Fruit fly (Drosophila melanogaster) whole organism, prepupa: ENCODE data around the gene Dysb.

Source experiments
- CG10669 ChIP-seq: fragments of 200-800 bp; sonication (Bioruptor generic); optimal IDR thresholded peaks from 3 replicates; lab custom pipeline; 2018; ENCODE audit warnings: missing biosample characterization, mild to moderate bottlenecking, missing genetic modification characterization, moderate library complexity
- CG32006 ChIP-seq: fragments of 200-800 bp; sonication (Bioruptor generic); optimal IDR thresholded peaks from 3 replicates; lab custom pipeline; 2017; ENCODE audit warnings: missing biosample characterization, mild to moderate bottlenecking, missing genetic modification characterization
- CG6854 ChIP-seq: fragments of 200-800 bp; sonication (Bioruptor generic); optimal IDR thresholded peaks from 2 replicates; lab custom pipeline; 2017; ENCODE audit warnings: missing biosample characterization, mild to moderate bottlenecking, missing genetic modification characterization
- Hr39 ChIP-seq: fragments of 200-800 bp; sonication (Bioruptor generic); optimal IDR thresholded peaks from 2 replicates; lab custom pipeline; 2016; ENCODE audit warnings: missing biosample characterization, missing genetic modification characterization
- spab ChIP-seq: fragments of 200-800 bp; sonication (Bioruptor generic); optimal IDR thresholded peaks from 2 replicates; lab custom pipeline; 2017; ENCODE audit warnings: missing biosample characterization, mild to moderate bottlenecking, missing genetic modification characterization, missing genetic modification reagents

- TF ChIP-seq spab (peak; percentile 25), CG10669 (GFP tag; lab: Kevin White, UChicago) (no peak), CG6854 (GFP tag; lab: Kevin White, UChicago) (no peak), Hr39 (GFP tag; lab: Kevin White, UChicago) (no peak), CG32006 (GFP tag; lab: Kevin White, UChicago) (no peak)
Observed at dm6 chr3L:18895079-18895478, 27.5 kb downstream of the Dysb start.
